Worm (Caenorhabditis elegans) whole organism, late embryonic: ENCODE data around the gene srh-292.

Source experiments
- K02D7.2 ChIP-seq: sonication (generic microtip); optimal IDR thresholded peaks from 2 replicates; lab custom pipeline; 2017; ENCODE audit warnings: mild to moderate bottlenecking, missing genetic modification characterization, missing compliant biosample characterization
- ama-1 ChIP-seq: fragments of 150-350 bp; optimal IDR thresholded peaks from 2 replicates; lab custom pipeline; 2014
- ceh-19 ChIP-seq: fragments of 200-800 bp; sonication (Bioruptor generic); optimal IDR thresholded peaks from 2 replicates; lab custom pipeline; 2018; ENCODE audit warnings: mild to moderate bottlenecking, missing genetic modification characterization, missing compliant biosample characterization
- eyg-1 ChIP-seq: sonication (generic microtip); optimal IDR thresholded peaks from 2 replicates; lab custom pipeline; 2016; ENCODE audit warnings: missing genotype, missing genetic modification characterization, missing compliant biosample characterization
- madf-2 ChIP-seq: sonication (generic microtip); optimal IDR thresholded peaks from 2 replicates; lab custom pipeline; 2017; ENCODE audit warnings: missing genetic modification characterization, missing compliant biosample characterization
- npax-4 ChIP-seq: sonication (generic microtip); optimal IDR thresholded peaks from 2 replicates; lab custom pipeline; 2016; ENCODE audit warnings: missing genetic modification characterization, missing compliant biosample characterization
- pha-4 ChIP-seq: fragments of 150-350 bp; optimal IDR thresholded peaks from 2 replicates; lab custom pipeline; 2018; ENCODE audit warnings: missing biosample characterization, missing genetic modification reagents, missing genetic modification characterization
- tbx-2 ChIP-seq: sonication (generic microtip); optimal IDR thresholded peaks from 2 replicates; lab custom pipeline; 2016; ENCODE audit warnings: missing genetic modification characterization, missing compliant biosample characterization
- unc-3 ChIP-seq, 2 experiments: fragments of 200-800 bp in 1 of 2; sonication (Bioruptor generic) in 1 of 2; sonication (generic microtip) in 1 of 2; conservative IDR thresholded peaks in 1 of 2; optimal IDR thresholded peaks in 1 of 2; 2 replicates each; pipeline versions ENCODE4 v1.3.6 to Lab custom; 2016 to 2022; ENCODE audit warnings: missing compliant biosample characterization in 2 of 2, missing genetic modification characterization in 2 of 2, missing genetic modification reagents in 1 of 2

DNA sequence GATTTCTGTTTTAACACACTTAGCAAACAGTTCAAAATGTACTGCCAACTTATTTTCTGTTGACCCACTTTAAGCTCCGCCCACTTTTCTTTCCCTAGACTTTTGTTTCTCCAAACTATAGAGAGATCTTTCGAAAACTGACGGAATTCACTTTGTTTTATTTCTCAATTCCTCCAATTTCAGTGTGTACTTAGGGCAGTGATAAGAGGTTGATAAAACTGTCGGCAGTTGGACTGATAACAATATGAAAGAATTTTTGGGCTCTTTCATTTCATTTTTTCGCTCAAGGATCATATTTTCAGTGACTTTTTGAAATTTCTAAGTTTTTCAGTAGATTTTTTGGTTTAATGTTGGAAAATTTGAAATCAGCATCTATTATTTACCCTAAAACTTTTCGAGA, 47.6 kb upstream of the srh-292 start:
- TF ChIP-seq eyg-1 (tag; lab: Kevin White, UChicago), result no peak
- no peak for TF ChIP-seq ceh-19
- TF ChIP-seq pha-4 (tag; lab: Kevin White, UChicago), result no peak
- no peak for TF ChIP-seq ama-1 (lab: Kevin White, UChicago)
- TF ChIP-seq npax-4, result no peak
- no peak for TF ChIP-seq unc-3 (GFP tag; conservative IDR thresholded peaks at IDR 0.05; lab: Robert Waterston, UW)
- no peak for TF ChIP-seq unc-3 (tag; optimal IDR thresholded peaks at IDR 0.05; lab: Kevin White, UChicago)
- TF ChIP-seq K02D7.2, result no peak
- TF ChIP-seq madf-2 (tag; lab: Kevin White, UChicago), result no peak
- TF ChIP-seq tbx-2 (tag; lab: Kevin White, UChicago), result no peak
